Fruit fly (Drosophila melanogaster) whole organism, embryonic: Measurements from ENCODE around the gene Xe7.

Experiments used
- ATbp ChIP-seq: fragments of 200-800 bp; sonication (Bioruptor generic); optimal IDR thresholded peaks from 2 replicates; lab custom pipeline; 2017; ENCODE audit warnings: missing biosample characterization, mild to moderate bottlenecking, missing genetic modification characterization, missing genetic modification reagents
- B-H2 ChIP-seq: fragments of 200-800 bp; sonication (Bioruptor generic); optimal IDR thresholded peaks from 2 replicates; lab custom pipeline; 2018; ENCODE audit warnings: missing biosample characterization, mild to moderate bottlenecking, missing genetic modification characterization
- CG10274 ChIP-seq: fragments of 200-800 bp; sonication (Bioruptor generic); optimal IDR thresholded peaks from 3 replicates; lab custom pipeline; 2017; ENCODE audit warnings: missing biosample characterization, mild to moderate bottlenecking, missing genetic modification characterization
- CG10959 ChIP-seq: fragments of 200-800 bp; sonication (Bioruptor generic); IDR thresholded peaks from 2 replicates; pipeline ENCODE4 v1.3.6; 2022; ENCODE audit warnings: missing biosample characterization, missing genetic modification characterization
- CG11696 ChIP-seq: fragments of 200-800 bp; sonication (Bioruptor generic); IDR thresholded peaks from 2 replicates; pipeline ENCODE4 v1.3.6; 2022; ENCODE audit warnings: missing biosample characterization, missing genetic modification characterization
- CG13624 ChIP-seq: fragments of 200-800 bp; sonication (Bioruptor generic); optimal IDR thresholded peaks from 2 replicates; lab custom pipeline; 2016; ENCODE audit warnings: missing biosample characterization, missing genetic modification characterization
- CG1603 ChIP-seq: fragments of 200-800 bp; sonication (Bioruptor generic); optimal IDR thresholded peaks from 2 replicates; lab custom pipeline; 2019; ENCODE audit warnings: missing biosample characterization, mild to moderate bottlenecking, missing genetic modification characterization, moderate library complexity
- CG16813 ChIP-seq: fragments of 200-800 bp; sonication (Bioruptor generic); IDR thresholded peaks from 3 replicates; pipeline ENCODE4 v1.3.6; 2022; ENCODE audit warnings: missing biosample characterization, missing genetic modification characterization; ENCODE audit not compliant: partially characterized antibody
- CG17186 ChIP-seq: fragments of 200-800 bp; sonication (Bioruptor generic); optimal IDR thresholded peaks from 3 replicates; lab custom pipeline; 2017; ENCODE audit warnings: missing biosample characterization, missing genetic modification reagents, missing genetic modification characterization
- CG17385 ChIP-seq: fragments of 200-800 bp; sonication (Bioruptor generic); optimal IDR thresholded peaks from 3 replicates; lab custom pipeline; 2018; ENCODE audit warnings: missing biosample characterization, mild to moderate bottlenecking, missing genetic modification characterization
- CG17912 ChIP-seq: fragments of 200-800 bp; sonication (Bioruptor generic); optimal IDR thresholded peaks from 2 replicates; lab custom pipeline; 2018; ENCODE audit warnings: missing biosample characterization, mild to moderate bottlenecking, missing genetic modification characterization
- CG1832 ChIP-seq: fragments of 200-800 bp; sonication (Bioruptor generic); optimal IDR thresholded peaks from 2 replicates; lab custom pipeline; 2017; ENCODE audit warnings: missing biosample characterization, mild to moderate bottlenecking, missing genetic modification characterization, inconsistent platforms
- CG2199 ChIP-seq: fragments of 200-800 bp; sonication (Bioruptor generic); IDR thresholded peaks from 3 replicates; pipeline ENCODE4 v1.3.6; 2022; ENCODE audit warnings: missing biosample characterization, missing genetic modification characterization
- CG2678 ChIP-seq: fragments of 200-800 bp; sonication (Bioruptor generic); optimal IDR thresholded peaks from 3 replicates; lab custom pipeline; 2019; ENCODE audit warnings: missing biosample characterization, mild to moderate bottlenecking, missing genetic modification characterization, moderate library complexity
- CG31388 ChIP-seq: fragments of 200-800 bp; sonication (Bioruptor generic); optimal IDR thresholded peaks from 2 replicates; lab custom pipeline; 2016; ENCODE audit warnings: missing biosample characterization, missing genetic modification characterization
- CG4282 ChIP-seq: fragments of 200-800 bp; sonication (Bioruptor generic); optimal IDR thresholded peaks from 2 replicates; lab custom pipeline; 2016; ENCODE audit warnings: missing biosample characterization, missing genetic modification characterization
- CG4328 ChIP-seq: fragments of 200-800 bp; sonication (Bioruptor generic); optimal IDR thresholded peaks from 3 replicates; lab custom pipeline; 2017; ENCODE audit warnings: missing biosample characterization, missing genetic modification reagents, missing genetic modification characterization
- CG5180 ChIP-seq: fragments of 200-800 bp; sonication (Bioruptor generic); optimal IDR thresholded peaks from 3 replicates; lab custom pipeline; 2017; ENCODE audit warnings: missing biosample characterization, missing genetic modification characterization, mild to moderate bottlenecking, moderate library complexity, missing genetic modification reagents
- CG7556 ChIP-seq: fragments of 200-800 bp; sonication (Bioruptor generic); optimal IDR thresholded peaks from 2 replicates; lab custom pipeline; 2017; ENCODE audit warnings: missing biosample characterization, mild to moderate bottlenecking, missing genetic modification characterization
- CG9609 ChIP-seq: fragments of 200-800 bp; sonication (Bioruptor generic); optimal IDR thresholded peaks from 3 replicates; lab custom pipeline; 2016; ENCODE audit warnings: missing biosample characterization, missing genetic modification characterization
- CG9727 ChIP-seq: fragments of 200-800 bp; sonication (Bioruptor generic); optimal IDR thresholded peaks from 3 replicates; lab custom pipeline; 2017; ENCODE audit warnings: missing biosample characterization, mild to moderate bottlenecking, missing genetic modification characterization
- Camta ChIP-seq: fragments of 200-800 bp; sonication (Bioruptor generic); optimal IDR thresholded peaks from 2 replicates; lab custom pipeline; 2016; ENCODE audit warnings: missing biosample characterization, missing genetic modification characterization
- Fer3 ChIP-seq: fragments of 200-800 bp; sonication (Bioruptor generic); optimal IDR thresholded peaks from 2 replicates; lab custom pipeline; 2018; ENCODE audit warnings: missing biosample characterization, mild to moderate bottlenecking, missing genetic modification characterization, moderate library complexity
- H15 ChIP-seq: fragments of 200-800 bp; sonication (Bioruptor generic); IDR thresholded peaks from 3 replicates; pipeline ENCODE4 v1.3.6; 2022; ENCODE audit warnings: missing biosample characterization, missing genetic modification characterization
- Kr ChIP-seq: fragments of 200-800 bp; sonication (Bioruptor generic); optimal IDR thresholded peaks from 2 replicates; lab custom pipeline; 2017; ENCODE audit warnings: missing biosample characterization, mild to moderate bottlenecking, missing genetic modification characterization
- Max ChIP-seq: fragments of 200-800 bp; sonication (Bioruptor generic); optimal IDR thresholded peaks from 2 replicates; lab custom pipeline; 2016; ENCODE audit warnings: missing biosample characterization, mild to moderate bottlenecking, missing genetic modification characterization
- NC2β ChIP-seq: fragments of 200-800 bp; sonication (Bioruptor generic); optimal IDR thresholded peaks from 2 replicates; lab custom pipeline; 2016; ENCODE audit warnings: missing biosample characterization, missing genetic modification characterization
- Nf-YA ChIP-seq: fragments of 200-800 bp; sonication (Bioruptor generic); IDR thresholded peaks from 2 replicates; pipeline ENCODE4 v1.3.6; 2022; ENCODE audit warnings: missing biosample characterization, missing genetic modification characterization
- Rx ChIP-seq: fragments of 200-800 bp; sonication (Bioruptor generic); IDR thresholded peaks from 2 replicates; pipeline ENCODE4 v1.3.6; 2022; ENCODE audit warnings: missing biosample characterization, missing genetic modification characterization
- Sox100B ChIP-seq: fragments of 200-800 bp; sonication (Bioruptor generic); optimal IDR thresholded peaks from 3 replicates; lab custom pipeline; 2018; ENCODE audit warnings: missing biosample characterization, mild to moderate bottlenecking, missing genetic modification characterization
- corto ChIP-seq: fragments of 200-800 bp; sonication (Bioruptor generic); optimal IDR thresholded peaks from 2 replicates; lab custom pipeline; 2016; ENCODE audit warnings: missing biosample characterization, mild to moderate bottlenecking, missing genetic modification characterization, moderate library complexity
- crc ChIP-seq: fragments of 200-800 bp; sonication (Bioruptor generic); optimal IDR thresholded peaks from 2 replicates; lab custom pipeline; 2016; ENCODE audit warnings: missing biosample characterization, missing genetic modification characterization
- danr ChIP-seq: fragments of 200-800 bp; sonication (Bioruptor generic); IDR thresholded peaks from 2 replicates; pipeline ENCODE4 v1.3.6; 2022; ENCODE audit warnings: missing biosample characterization, missing genetic modification characterization
- dmrt99B ChIP-seq: fragments of 200-800 bp; sonication (Bioruptor generic); optimal IDR thresholded peaks from 2 replicates; lab custom pipeline; 2018; ENCODE audit warnings: missing biosample characterization, mild to moderate bottlenecking, missing genetic modification characterization, moderate library complexity
- emc ChIP-seq: fragments of 200-800 bp; sonication (Bioruptor generic); optimal IDR thresholded peaks from 2 replicates; lab custom pipeline; 2016; ENCODE audit warnings: missing biosample characterization, missing genetic modification characterization
- exex ChIP-seq: fragments of 200-800 bp; sonication (Bioruptor generic); optimal IDR thresholded peaks from 4 replicates; lab custom pipeline; 2018; ENCODE audit warnings: missing biosample characterization, mild to moderate bottlenecking, missing genetic modification characterization, moderate library complexity
- fd3F ChIP-seq: fragments of 200-800 bp; sonication (Bioruptor generic); optimal IDR thresholded peaks from 2 replicates; lab custom pipeline; 2018; ENCODE audit warnings: missing biosample characterization, mild to moderate bottlenecking, missing genetic modification characterization, moderate library complexity
- gem ChIP-seq: fragments of 200-800 bp; sonication (Bioruptor generic); optimal IDR thresholded peaks from 2 replicates; lab custom pipeline; 2019; ENCODE audit warnings: missing biosample characterization, mild to moderate bottlenecking, missing genetic modification characterization, moderate library complexity
- hb ChIP-seq: fragments of 200-800 bp; sonication (Bioruptor generic); IDR thresholded peaks from 3 replicates; pipeline ENCODE4 v1.3.6; 2022; ENCODE audit warnings: missing biosample characterization, missing genetic modification characterization; ENCODE audit not compliant: partially characterized antibody
- inv ChIP-seq: fragments of 200-800 bp; sonication (Bioruptor generic); IDR thresholded peaks from 2 replicates; pipeline ENCODE4 v1.3.6; 2022; ENCODE audit warnings: missing biosample characterization, missing genetic modification characterization; ENCODE audit not compliant: partially characterized antibody
- kni ChIP-seq: fragments of 200-800 bp; sonication (Bioruptor generic); optimal IDR thresholded peaks from 3 replicates; lab custom pipeline; 2017; ENCODE audit warnings: mild to moderate bottlenecking, missing biosample characterization, missing genetic modification reagents, missing genetic modification characterization
- mam ChIP-seq: fragments of 200-800 bp; sonication (Bioruptor generic); optimal IDR thresholded peaks from 3 replicates; lab custom pipeline; 2016; ENCODE audit warnings: missing biosample characterization, missing genetic modification characterization
- onecut ChIP-seq: fragments of 200-800 bp; sonication (Bioruptor generic); IDR thresholded peaks from 2 replicates; pipeline ENCODE4 v1.3.6; 2022; ENCODE audit warnings: missing biosample characterization, missing genetic modification characterization
- prd ChIP-seq, 3 experiments: fragments of >200 bp in 2 of 3; fragments of 200-800 bp in 1 of 3; sonication (Bioruptor generic) in 1 of 3; optimal IDR thresholded peaks in 2 of 3; IDR thresholded peaks in 1 of 3; 2 replicates in 2 of 3; 3 replicates in 1 of 3; pipeline versions ENCODE4 v1.3.6 to Lab custom; 2017 to 2022; ENCODE audit warnings: missing biosample characterization in 1 of 3, missing genetic modification characterization in 1 of 3
- slp2 ChIP-seq: fragments of 200-800 bp; sonication (Bioruptor generic); optimal IDR thresholded peaks from 2 replicates; lab custom pipeline; 2016; ENCODE audit warnings: missing biosample characterization, missing genetic modification characterization
- tll ChIP-seq, 2 experiments: fragments of 200-800 bp in 1 of 2; fragments of >200 bp in 1 of 2; sonication (Bioruptor generic) in 1 of 2; optimal IDR thresholded peaks; 2 replicates each; lab custom pipeline; 2017 to 2019; ENCODE audit warnings: missing biosample characterization in 2 of 2, missing genetic modification characterization in 2 of 2, mild to moderate bottlenecking in 1 of 2, moderate library complexity in 1 of 2
- tx ChIP-seq: fragments of 200-800 bp; sonication (Bioruptor generic); optimal IDR thresholded peaks from 2 replicates; lab custom pipeline; 2016; ENCODE audit warnings: missing biosample characterization, missing genetic modification characterization
- zfh2 ChIP-seq: fragments of 200-800 bp; sonication (Bioruptor generic); optimal IDR thresholded peaks from 2 replicates; lab custom pipeline; 2016; ENCODE audit warnings: missing biosample characterization, missing genetic modification characterization

Xe7 gene

DNA sequence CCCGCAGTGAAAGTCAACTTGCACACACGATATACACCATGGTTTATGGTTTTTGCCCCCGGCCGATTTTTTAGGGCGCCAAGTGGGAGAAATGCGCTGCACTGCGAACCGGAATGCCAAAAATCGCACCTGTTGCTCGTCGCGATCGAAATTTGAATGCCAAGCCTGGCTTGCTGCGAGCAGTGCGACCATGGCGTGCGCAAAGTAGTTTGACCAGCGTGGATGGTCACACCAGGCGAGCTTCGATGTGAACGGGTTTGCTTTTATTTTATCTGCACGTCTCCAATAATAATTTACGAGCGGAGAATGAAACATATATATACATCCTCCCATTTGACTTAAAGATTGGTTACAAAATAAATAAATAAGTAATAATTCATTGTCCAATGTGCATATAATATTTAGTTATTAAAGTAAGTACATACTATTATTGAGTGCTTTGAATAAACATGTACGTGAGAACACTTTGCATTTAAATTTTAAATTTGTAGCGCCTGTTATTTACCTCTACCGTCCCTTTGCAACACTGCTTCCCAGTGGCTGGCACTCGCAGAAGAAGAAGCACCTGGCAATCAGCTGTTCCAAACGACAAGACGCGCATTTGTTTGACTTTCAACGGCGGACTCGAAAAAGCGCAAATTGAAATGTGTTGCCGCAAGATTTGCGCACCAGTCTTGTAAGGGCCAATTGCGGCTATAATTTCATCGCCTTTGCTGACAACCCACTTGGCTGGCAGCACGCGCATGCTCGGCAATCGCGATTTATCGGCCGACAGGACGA is 16.3 kb upstream of the Xe7 start, which contains the start of the genes Rab23 and plx (continued):
- TF ChIP-seq zfh2 (GFP tag; lab: Kevin White, UChicago) (peak; percentile 22), dmrt99B (tag; lab: Kevin White, UChicago) (no peak), CG9609 (no peak), NC2β (GFP tag; lab: Kevin White, UChicago) (no peak), hb (0 out of 3 replicates have a peak, but pooled peaks have one; percentile 16), CG13624 (GFP tag; lab: Kevin White, UChicago) (peak; percentile 11), gem (peak; percentile 27), kni (GFP tag; lab: Kevin White, UChicago) (peak; percentile 1), CG4282 (no peak), prd (optimal IDR thresholded peaks at IDR 0.05; lab: Kevin White, UChicago) (no peak), prd (GFP tag; IDR thresholded peaks at IDR 0.05; lab: Robert Waterston, UW) (no peak), CG5180 (no peak), CG10959 (GFP tag; lab: Robert Waterston, UW) (no peak), CG9727 (peak; percentile 4), CG31388 (GFP tag; lab: Kevin White, UChicago) (no peak), CG4328 (GFP tag; lab: Kevin White, UChicago) (no peak), crc (GFP tag; lab: Kevin White, UChicago) (no peak), H15 (GFP tag; lab: Robert Waterston, UW) (no peak), inv (GFP tag; lab: Robert Waterston, UW) (no peak), CG10274 (GFP tag; lab: Kevin White, UChicago) (no peak), CG1603 (tag; lab: Kevin White, UChicago) (peak; percentile 67), ATbp (GFP tag; lab: Kevin White, UChicago) (no peak), CG17912 (no peak), Nf-YA (no peak), B-H2 (GFP tag; lab: Kevin White, UChicago) (peak; percentile 44), CG2678 (tag; lab: Kevin White, UChicago) (no peak), fd3F (no peak), onecut (GFP tag; lab: Robert Waterston, UW) (no peak), CG16813 (GFP tag; lab: Robert Waterston, UW) (0 out of 3 replicates have a peak, but pooled peaks have one; percentile 25), danr (GFP tag; lab: Robert Waterston, UW) (no peak), CG2199 (GFP tag; lab: Robert Waterston, UW) (no peak), corto (GFP tag; lab: Kevin White, UChicago) (no peak), mam (GFP tag; lab: Kevin White, UChicago) (peak; percentile 37), tll (GFP tag; optimal IDR thresholded peaks at IDR 0.05; lab: Kevin White, UChicago) (peak in 1 of 2 experiments; percentile 72), Rx (GFP tag; lab: Robert Waterston, UW) (no peak), Max (peak; percentile 36), Fer3 (no peak), Kr (GFP tag; lab: Kevin White, UChicago) (no peak), CG7556 (peak; percentile 1), CG17186 (peak; percentile 58), slp2 (GFP tag; lab: Kevin White, UChicago) (no peak), exex (tag; lab: Kevin White, UChicago) (no peak), CG17385 (GFP tag; lab: Kevin White, UChicago) (peak; percentile 99), CG11696 (GFP tag; lab: Robert Waterston, UW) (no peak), CG1832 (no peak), Sox100B (GFP tag; lab: Kevin White, UChicago) (no peak), tx (GFP tag; lab: Kevin White, UChicago) (no peak), Camta (GFP tag; lab: Kevin White, UChicago) (no peak), emc (GFP tag; lab: Kevin White, UChicago) (no peak)
